Fruit fly (Drosophila melanogaster): ENCODE measurements around the gene Acp36DE.

dm6 chr2L:18328737-18329136, 30.1 kb downstream of the Acp36DE start:
- no peak for TF ChIP-seq insv (optimal IDR thresholded peaks at IDR 0.05)
- TF ChIP-seq h (optimal IDR thresholded peaks at IDR 0.05), result no peak
- no peak for TF ChIP-seq Myc (optimal IDR thresholded peaks at IDR 0.05)
- TF ChIP-seq Sin3A (optimal IDR thresholded peaks at IDR 0.05), result no peak
- TF ChIP-seq ttk (optimal IDR thresholded peaks at IDR 0.05), result no peak
- no peak for TF ChIP-seq psq (optimal IDR thresholded peaks at IDR 0.05)

All from Kc167 (cell line).